Worm (Caenorhabditis elegans) whole organism, late embryonic: ENCODE measurements around the gene his-39.

Experiments used
- K02D7.2 ChIP-seq: sonication (generic microtip); optimal IDR thresholded peaks from 2 replicates; lab custom pipeline; 2017; ENCODE audit warnings: mild to moderate bottlenecking, missing genetic modification characterization, missing compliant biosample characterization
- ceh-19 ChIP-seq: fragments of 200-800 bp; sonication (Bioruptor generic); optimal IDR thresholded peaks from 2 replicates; lab custom pipeline; 2018; ENCODE audit warnings: mild to moderate bottlenecking, missing genetic modification characterization, missing compliant biosample characterization
- elt-2 ChIP-seq: sonication (generic microtip); optimal IDR thresholded peaks from 2 replicates; lab custom pipeline; 2016; ENCODE audit warnings: missing genetic modification reagents, missing genetic modification characterization, missing compliant biosample characterization
- elt-4 ChIP-seq: sonication (generic microtip); optimal IDR thresholded peaks from 2 replicates; lab custom pipeline; 2016; ENCODE audit warnings: missing genetic modification characterization, missing compliant biosample characterization
- fkh-6 ChIP-seq: sonication (generic microtip); optimal IDR thresholded peaks from 2 replicates; lab custom pipeline; 2016; ENCODE audit warnings: missing genetic modification characterization, missing compliant biosample characterization
- syd-9 ChIP-seq: sonication (generic microtip); optimal IDR thresholded peaks from 2 replicates; lab custom pipeline; 2016; ENCODE audit warnings: mild to moderate bottlenecking, missing genetic modification characterization, moderate library complexity, missing compliant biosample characterization
- ttx-3 ChIP-seq: sonication (generic microtip); optimal IDR thresholded peaks from 2 replicates; lab custom pipeline; 2016; ENCODE audit warnings: missing genetic modification reagents, missing genetic modification characterization, missing compliant biosample characterization
- unc-55 ChIP-seq: sonication (generic microtip); optimal IDR thresholded peaks from 2 replicates; lab custom pipeline; 2017; ENCODE audit warnings: missing biosample characterization, missing genetic modification reagents, missing genetic modification characterization

DNA sequence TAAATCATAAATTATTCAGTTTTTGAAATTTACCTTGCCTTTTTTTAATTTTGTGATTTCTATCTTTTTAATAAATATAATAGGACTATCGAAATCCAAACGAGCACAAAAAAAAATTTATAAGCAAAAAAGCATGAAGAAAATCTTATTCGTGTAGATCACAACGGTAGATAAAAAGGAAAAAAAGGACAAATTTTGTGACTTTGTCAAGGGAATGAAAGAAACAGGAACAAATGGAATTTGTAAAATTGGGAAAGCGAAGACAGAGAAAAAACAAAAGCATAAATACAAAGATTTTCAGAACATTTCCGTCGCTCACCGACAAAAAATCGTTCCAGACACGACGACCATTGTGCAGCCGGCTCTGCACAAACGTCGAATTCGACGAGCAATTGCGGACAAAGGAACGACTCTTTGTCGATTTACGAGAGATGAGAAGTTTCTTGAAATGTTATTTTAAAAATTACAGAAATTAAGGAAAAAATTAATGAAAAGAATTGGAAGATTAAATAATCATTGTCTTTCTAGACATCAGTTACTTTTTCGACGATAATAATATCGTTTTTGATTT, 17.4 kb upstream of the his-39 start, which contains the start of gene F45F2.10:
- no peak for TF ChIP-seq elt-2 (tag; lab: Kevin White, UChicago)
- TF ChIP-seq K02D7.2 (tag; lab: Kevin White, UChicago), result no peak
- TF ChIP-seq elt-4 (tag; lab: Kevin White, UChicago), result no peak
- no peak for TF ChIP-seq syd-9
- no peak for TF ChIP-seq ttx-3 (tag; lab: Kevin White, UChicago)
- no peak for TF ChIP-seq fkh-6 (tag; lab: Kevin White, UChicago)
- TF ChIP-seq unc-55 (GFP tag; lab: Kevin White, UChicago), result no peak
- TF ChIP-seq ceh-19 (GFP tag; lab: Kevin White, UChicago), result no peak
